Fruit fly (Drosophila melanogaster) whole organism, prepupa: Measurements from ENCODE around the gene Ankle2.

Experiments
- Blimp-1 ChIP-seq: fragments of 200-800 bp; sonication (Bioruptor generic); optimal IDR thresholded peaks from 3 replicates; lab custom pipeline; 2017; ENCODE audit warnings: missing biosample characterization, missing genetic modification characterization, mild to moderate bottlenecking, moderate library complexity, missing genetic modification reagents
- CG10631 ChIP-seq: fragments of 200-800 bp; sonication (Bioruptor generic); optimal IDR thresholded peaks from 2 replicates; lab custom pipeline; 2016; ENCODE audit warnings: missing biosample characterization, missing genetic modification characterization
- CG11294 ChIP-seq: fragments of 200-800 bp; sonication (Bioruptor generic); IDR thresholded peaks from 2 replicates; pipeline ENCODE4 v1.3.6; 2022; ENCODE audit warnings: missing biosample characterization, missing genetic modification characterization
- CG11762 ChIP-seq: fragments of 200-800 bp; sonication (Bioruptor generic); optimal IDR thresholded peaks from 3 replicates; lab custom pipeline; 2016; ENCODE audit warnings: missing biosample characterization, missing genetic modification characterization; ENCODE audit not compliant: insufficient read depth
- CG11902 ChIP-seq: fragments of 200-800 bp; sonication (Bioruptor generic); optimal IDR thresholded peaks from 3 replicates; lab custom pipeline; 2016; ENCODE audit warnings: missing biosample characterization, missing genetic modification characterization
- CG15336 ChIP-seq: fragments of 200-800 bp; sonication (Bioruptor generic); IDR thresholded peaks from 2 replicates; pipeline ENCODE4 v1.3.6; 2022; ENCODE audit warnings: missing biosample characterization, missing genetic modification characterization
- CG1621 ChIP-seq: fragments of 200-800 bp; sonication (Bioruptor generic); optimal IDR thresholded peaks from 3 replicates; lab custom pipeline; 2018; ENCODE audit warnings: missing biosample characterization, mild to moderate bottlenecking, missing genetic modification characterization
- CG16779 ChIP-seq: fragments of 200-800 bp; sonication (Bioruptor generic); optimal IDR thresholded peaks from 3 replicates; lab custom pipeline; 2017; ENCODE audit warnings: missing biosample characterization, mild to moderate bottlenecking, missing genetic modification characterization
- CG3032 ChIP-seq: fragments of 200-800 bp; optimal IDR thresholded peaks from 2 replicates; lab custom pipeline; 2019; ENCODE audit warnings: missing biosample characterization, mild to moderate bottlenecking, missing genetic modification characterization, moderate library complexity
- CG31627 ChIP-seq: fragments of 200-800 bp; sonication (Bioruptor generic); optimal IDR thresholded peaks from 3 replicates; lab custom pipeline; 2016; ENCODE audit warnings: missing biosample characterization, missing genetic modification characterization
- CG32006 ChIP-seq: fragments of 200-800 bp; sonication (Bioruptor generic); optimal IDR thresholded peaks from 3 replicates; lab custom pipeline; 2017; ENCODE audit warnings: missing biosample characterization, mild to moderate bottlenecking, missing genetic modification characterization
- CG34406 ChIP-seq: fragments of 200-800 bp; sonication (Bioruptor generic); optimal IDR thresholded peaks from 3 replicates; lab custom pipeline; 2016; ENCODE audit warnings: missing biosample characterization, missing genetic modification characterization
- CG3919 ChIP-seq: fragments of 200-800 bp; sonication (Bioruptor generic); optimal IDR thresholded peaks from 3 replicates; lab custom pipeline; 2016; ENCODE audit warnings: missing biosample characterization, missing genetic modification characterization
- CG4318 ChIP-seq: fragments of 200-800 bp; sonication (Bioruptor generic); optimal IDR thresholded peaks from 3 replicates; lab custom pipeline; 2017; ENCODE audit warnings: missing biosample characterization, mild to moderate bottlenecking, missing genetic modification characterization
- CG6163 ChIP-seq: fragments of 200-800 bp; sonication (Bioruptor generic); IDR thresholded peaks from 3 replicates; pipeline ENCODE4 v1.3.6; 2022; ENCODE audit warnings: missing biosample characterization, missing genetic modification characterization
- CG6276 ChIP-seq: fragments of 200-800 bp; sonication (Bioruptor generic); optimal IDR thresholded peaks from 2 replicates; lab custom pipeline; 2017; ENCODE audit warnings: missing biosample characterization, mild to moderate bottlenecking, missing genetic modification characterization
- CG6792 ChIP-seq: fragments of 200-800 bp; sonication (Bioruptor generic); optimal IDR thresholded peaks from 3 replicates; lab custom pipeline; 2016; ENCODE audit warnings: missing biosample characterization, missing genetic modification characterization
- CG6854 ChIP-seq: fragments of 200-800 bp; sonication (Bioruptor generic); optimal IDR thresholded peaks from 2 replicates; lab custom pipeline; 2017; ENCODE audit warnings: missing biosample characterization, mild to moderate bottlenecking, missing genetic modification characterization
- CG8119 ChIP-seq: fragments of 200-800 bp; sonication (Bioruptor generic); IDR thresholded peaks from 3 replicates; pipeline ENCODE4 v1.3.6; 2022; ENCODE audit warnings: missing biosample characterization, missing genetic modification characterization
- CG8319 ChIP-seq: fragments of 200-800 bp; sonication (Bioruptor generic); optimal IDR thresholded peaks from 3 replicates; lab custom pipeline; 2016; ENCODE audit warnings: missing biosample characterization, missing genetic modification characterization
- CG8632 ChIP-seq: fragments of 200-800 bp; sonication (Bioruptor generic); optimal IDR thresholded peaks from 3 replicates; lab custom pipeline; 2016; ENCODE audit warnings: missing biosample characterization, missing genetic modification characterization
- CG9139 ChIP-seq: fragments of 200-800 bp; sonication (Bioruptor generic); optimal IDR thresholded peaks from 3 replicates; lab custom pipeline; 2017; ENCODE audit warnings: missing biosample characterization, mild to moderate bottlenecking, missing genetic modification characterization
- Eip78C ChIP-seq: fragments of 200-800 bp; sonication (Bioruptor generic); peaks from one replicate; lab custom pipeline; 2016; ENCODE audit warnings: missing biosample characterization, missing genetic modification characterization
- Eip93F ChIP-seq: fragments of 200-800 bp; sonication (Bioruptor generic); optimal IDR thresholded peaks from 2 replicates; lab custom pipeline; 2016; ENCODE audit warnings: missing biosample characterization, mild to moderate bottlenecking, missing genetic modification characterization
- Ets21C ChIP-seq: fragments of 200-800 bp; sonication (Bioruptor generic); optimal IDR thresholded peaks from 3 replicates; lab custom pipeline; 2016; ENCODE audit warnings: missing biosample characterization, missing genetic modification characterization
- Ets96B ChIP-seq: fragments of 200-800 bp; optimal IDR thresholded peaks from 2 replicates; lab custom pipeline; 2019; ENCODE audit warnings: missing biosample characterization, mild to moderate bottlenecking, missing genetic modification characterization, moderate library complexity
- Hr38 ChIP-seq: sonication (Bioruptor generic); optimal IDR thresholded peaks from 2 replicates; lab custom pipeline; 2016; ENCODE audit warnings: missing biosample characterization, missing genetic modification characterization
- Hr39 ChIP-seq: fragments of 200-800 bp; sonication (Bioruptor generic); optimal IDR thresholded peaks from 2 replicates; lab custom pipeline; 2016; ENCODE audit warnings: missing biosample characterization, missing genetic modification characterization
- Hr4 ChIP-seq: fragments of 200-800 bp; sonication (Bioruptor generic); optimal IDR thresholded peaks from 3 replicates; lab custom pipeline; 2016; ENCODE audit warnings: missing biosample characterization, missing genetic modification characterization
- Lpt ChIP-seq: fragments of 200-800 bp; sonication (Bioruptor generic); optimal IDR thresholded peaks from 3 replicates; lab custom pipeline; 2016; ENCODE audit warnings: missing biosample characterization, missing genetic modification characterization
- Met ChIP-seq: fragments of 200-800 bp; sonication (Bioruptor generic); optimal IDR thresholded peaks from 3 replicates; lab custom pipeline; 2016; ENCODE audit warnings: missing biosample characterization, missing genetic modification characterization
- OdsH ChIP-seq: fragments of 200-800 bp; sonication (Bioruptor generic); optimal IDR thresholded peaks from 3 replicates; lab custom pipeline; 2016; ENCODE audit warnings: missing biosample characterization, missing genetic modification characterization
- Sox102F ChIP-seq: fragments of 200-800 bp; sonication (Bioruptor generic); optimal IDR thresholded peaks from 2 replicates; lab custom pipeline; 2016; ENCODE audit warnings: missing biosample characterization, mild to moderate bottlenecking, missing genetic modification characterization
- Sox14 ChIP-seq: fragments of 200-800 bp; sonication (Bioruptor generic); optimal IDR thresholded peaks from 3 replicates; lab custom pipeline; 2016; ENCODE audit warnings: missing biosample characterization, missing genetic modification characterization
- Sox15 ChIP-seq: fragments of 200-800 bp; sonication (Bioruptor generic); optimal IDR thresholded peaks from 3 replicates; lab custom pipeline; 2016; ENCODE audit warnings: missing biosample characterization, missing genetic modification characterization
- achi ChIP-seq: fragments of 200-800 bp; sonication (Bioruptor generic); optimal IDR thresholded peaks from 3 replicates; lab custom pipeline; 2016; ENCODE audit warnings: missing biosample characterization, missing genetic modification characterization
- acj6 ChIP-seq: fragments of 200-800 bp; sonication (Bioruptor generic); optimal IDR thresholded peaks from 3 replicates; lab custom pipeline; 2016; ENCODE audit warnings: missing biosample characterization, missing genetic modification characterization
- cyc ChIP-seq: fragments of 200-800 bp; sonication (Bioruptor generic); optimal IDR thresholded peaks from 3 replicates; lab custom pipeline; 2016; ENCODE audit warnings: missing biosample characterization, missing genetic modification characterization
- dac ChIP-seq: fragments of 200-800 bp; sonication (Bioruptor generic); optimal IDR thresholded peaks from 2 replicates; lab custom pipeline; 2017; ENCODE audit warnings: missing biosample characterization, mild to moderate bottlenecking, missing genetic modification characterization
- dsx ChIP-seq: fragments of 200-800 bp; optimal IDR thresholded peaks from 3 replicates; lab custom pipeline; 2019; ENCODE audit warnings: missing biosample characterization, mild to moderate bottlenecking, missing genetic modification characterization, moderate library complexity; ENCODE audit not compliant: poor library complexity, severe bottlenecking
- eg ChIP-seq: fragments of 200-800 bp; sonication (Bioruptor generic); IDR thresholded peaks from 3 replicates; pipeline ENCODE4 v1.3.6; 2022; ENCODE audit warnings: missing biosample characterization, missing genetic modification characterization
- esn ChIP-seq: fragments of 200-800 bp; sonication (Bioruptor generic); optimal IDR thresholded peaks from 2 replicates; lab custom pipeline; 2016; ENCODE audit warnings: missing biosample characterization, mild to moderate bottlenecking, missing genetic modification characterization, moderate library complexity
- fd59A ChIP-seq: fragments of 200-800 bp; sonication (Bioruptor generic); optimal IDR thresholded peaks from 2 replicates; lab custom pipeline; 2017; ENCODE audit warnings: missing biosample characterization, mild to moderate bottlenecking, missing genetic modification characterization, missing genetic modification reagents
- fkh ChIP-seq: fragments of 200-800 bp; sonication (Bioruptor generic); optimal IDR thresholded peaks from 3 replicates; lab custom pipeline; 2017; ENCODE audit warnings: missing biosample characterization, mild to moderate bottlenecking, missing genetic modification characterization, moderate library complexity
- lz ChIP-seq: fragments of 200-800 bp; sonication (Bioruptor generic); optimal IDR thresholded peaks from 3 replicates; lab custom pipeline; 2016; ENCODE audit warnings: missing biosample characterization, missing genetic modification characterization
- net ChIP-seq: fragments of 200-800 bp; sonication (Bioruptor generic); optimal IDR thresholded peaks from 3 replicates; lab custom pipeline; 2016; ENCODE audit warnings: missing biosample characterization, missing genetic modification characterization
- pdm3 ChIP-seq: fragments of 200-800 bp; sonication (Bioruptor generic); optimal IDR thresholded peaks from 3 replicates; lab custom pipeline; 2016; ENCODE audit warnings: missing biosample characterization, missing genetic modification characterization
- topi ChIP-seq: fragments of 200-800 bp; sonication (Bioruptor generic); optimal IDR thresholded peaks from 3 replicates; lab custom pipeline; 2016; ENCODE audit warnings: missing biosample characterization, missing genetic modification characterization
- vri ChIP-seq: fragments of 200-800 bp; sonication (Bioruptor generic); optimal IDR thresholded peaks from 3 replicates; lab custom pipeline; 2016; ENCODE audit warnings: missing biosample characterization, mild to moderate bottlenecking, missing genetic modification characterization

Gene Ankle2

DNA sequence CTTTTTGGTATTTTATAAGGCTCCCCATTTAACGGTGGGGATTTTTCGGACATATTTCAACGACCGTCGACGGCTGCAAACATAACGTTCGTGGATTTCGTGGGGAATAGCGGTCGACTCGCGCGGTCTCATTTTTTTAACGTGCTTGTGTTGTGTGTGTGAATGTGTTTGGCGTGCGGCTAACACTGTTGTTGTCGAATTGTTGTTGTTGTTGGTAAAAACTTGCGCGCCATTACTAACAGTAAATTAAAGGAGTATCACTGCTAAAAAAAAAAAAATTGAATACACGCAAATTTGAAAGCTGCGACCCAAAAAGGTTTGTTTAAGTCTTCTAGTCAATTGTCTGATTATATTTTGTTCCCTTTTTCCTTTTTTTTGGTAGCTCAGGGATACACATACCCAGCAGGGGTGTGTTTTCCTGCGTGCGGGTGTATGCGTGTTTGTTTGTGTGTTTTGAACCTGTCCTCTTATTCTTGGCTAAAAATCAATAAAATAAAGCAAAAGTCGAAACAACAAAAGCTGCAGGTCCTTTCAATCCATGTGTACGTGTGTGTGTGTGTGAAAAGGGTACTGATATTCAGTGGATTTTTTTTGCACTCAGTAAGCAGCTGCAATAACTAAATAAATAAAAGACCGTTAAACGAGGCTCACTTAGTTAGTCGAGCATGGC is 888 bp upstream of the Ankle2 start, which contains the start of gene CG12991 (continued):
- TF ChIP-seq CG8119 (peak; percentile 58), Eip93F (no peak), cyc (GFP tag; lab: Kevin White, UChicago) (peak; percentile 16), Hr39 (GFP tag; lab: Kevin White, UChicago) (no peak), esn (GFP tag; lab: Kevin White, UChicago) (peak; percentile 42), Met (GFP tag; lab: Kevin White, UChicago) (peak; percentile 27), CG15336 (GFP tag; lab: Robert Waterston, UW) (peak; percentile 63), fkh (GFP tag; lab: Kevin White, UChicago) (peak; percentile 20), pdm3 (GFP tag; lab: Kevin White, UChicago) (peak; percentile 47), achi (GFP tag; lab: Kevin White, UChicago) (peak; percentile 13), CG16779 (tag; lab: Kevin White, UChicago) (peak; percentile 8)

DNA sequence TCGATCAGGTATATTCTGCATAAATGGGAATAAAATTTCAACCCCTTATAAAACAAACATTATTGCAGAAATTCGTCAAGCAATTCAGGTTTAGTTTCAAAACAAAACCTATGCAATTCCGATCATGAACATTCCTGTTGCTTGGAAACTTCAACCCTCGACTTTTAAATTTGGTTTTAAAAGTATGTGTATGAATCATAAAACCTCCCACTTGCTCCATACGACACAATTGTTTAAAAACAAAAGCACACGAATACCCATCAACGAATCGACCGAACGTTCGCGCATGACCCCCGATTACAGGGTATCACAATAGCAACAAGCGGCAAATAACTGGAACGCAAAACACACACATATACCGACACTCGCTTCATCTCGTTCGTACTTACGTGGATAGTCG is 905 bp downstream of the Ankle2 start:
- TF ChIP-seq CG3919 = peak; percentile 41
- TF ChIP-seq Sox102F = peak; percentile 42
- no peak for TF ChIP-seq CG11294 (GFP tag; lab: Robert Waterston, UW)
- peak; percentile 54 for TF ChIP-seq Sox14
- peak; percentile 46 for TF ChIP-seq CG4318 (GFP tag; lab: Kevin White, UChicago)
- no peak for TF ChIP-seq vri
- TF ChIP-seq Hr4 (GFP tag; lab: Kevin White, UChicago) = peak; percentile 67
- TF ChIP-seq CG6854 = no peak
- peak; percentile 72 for TF ChIP-seq CG32006 (GFP tag; lab: Kevin White, UChicago)
- TF ChIP-seq acj6 (GFP tag; lab: Kevin White, UChicago) = peak; percentile 42
- TF ChIP-seq CG8632 (GFP tag; lab: Kevin White, UChicago) = peak; percentile 26
- peak; percentile 32 for TF ChIP-seq CG3032 (tag; lab: Kevin White, UChicago)
- peak; percentile 60 for TF ChIP-seq CG6276 (GFP tag; lab: Kevin White, UChicago)
- peak; percentile 52 for TF ChIP-seq OdsH
- no peak for TF ChIP-seq CG9139 (GFP tag; lab: Kevin White, UChicago)
- TF ChIP-seq CG34406 (GFP tag; lab: Kevin White, UChicago) = peak; percentile 45
- TF ChIP-seq Sox15 (GFP tag; lab: Kevin White, UChicago) = peak; percentile 23
- peak; percentile 56 for TF ChIP-seq CG10631 (GFP tag; lab: Kevin White, UChicago)
- peak; percentile 34 for TF ChIP-seq CG6792 (GFP tag; lab: Kevin White, UChicago)
- peak; percentile 13 for TF ChIP-seq dac (GFP tag; lab: Kevin White, UChicago)
- TF ChIP-seq Hr38 (GFP tag; lab: Kevin White, UChicago) = no peak
- peak; percentile 12 for TF ChIP-seq Ets96B (tag; lab: Kevin White, UChicago)
- TF ChIP-seq CG1621 = no peak
- TF ChIP-seq achi (GFP tag; lab: Kevin White, UChicago) = peak; percentile 54
- peak; percentile 36 for TF ChIP-seq cyc (GFP tag; lab: Kevin White, UChicago)
- TF ChIP-seq fkh (GFP tag; lab: Kevin White, UChicago) = no peak
- no peak for TF ChIP-seq CG11762 (GFP tag; lab: Kevin White, UChicago)
- peak; percentile 61; the same call in 2 of the 3 replicates for TF ChIP-seq eg
- TF ChIP-seq CG11902 = peak; percentile 6
- TF ChIP-seq CG31627 (GFP tag; lab: Kevin White, UChicago) = peak; percentile 56
- no peak for TF ChIP-seq dsx
- no peak for TF ChIP-seq Lpt (GFP tag; lab: Kevin White, UChicago)
- TF ChIP-seq Eip78C (GFP tag; lab: Kevin White, UChicago) = peak; percentile 93
- TF ChIP-seq Blimp-1 (GFP tag; lab: Kevin White, UChicago) = no peak
- TF ChIP-seq CG8319 (GFP tag; lab: Kevin White, UChicago) = no peak
- peak; percentile 27 for TF ChIP-seq net (GFP tag; lab: Kevin White, UChicago)
- peak; percentile 61 for TF ChIP-seq topi
- TF ChIP-seq lz (GFP tag; lab: Kevin White, UChicago) = peak; percentile 28
- TF ChIP-seq Ets21C (GFP tag; lab: Kevin White, UChicago) = peak; percentile 27
- TF ChIP-seq CG6163 (GFP tag; lab: Robert Waterston, UW) = peak; percentile 69
- TF ChIP-seq fd59A (GFP tag; lab: Kevin White, UChicago) = peak; percentile 23
